Worm (Caenorhabditis elegans): ENCODE measurements around the gene C55C3.3.

DNA sequence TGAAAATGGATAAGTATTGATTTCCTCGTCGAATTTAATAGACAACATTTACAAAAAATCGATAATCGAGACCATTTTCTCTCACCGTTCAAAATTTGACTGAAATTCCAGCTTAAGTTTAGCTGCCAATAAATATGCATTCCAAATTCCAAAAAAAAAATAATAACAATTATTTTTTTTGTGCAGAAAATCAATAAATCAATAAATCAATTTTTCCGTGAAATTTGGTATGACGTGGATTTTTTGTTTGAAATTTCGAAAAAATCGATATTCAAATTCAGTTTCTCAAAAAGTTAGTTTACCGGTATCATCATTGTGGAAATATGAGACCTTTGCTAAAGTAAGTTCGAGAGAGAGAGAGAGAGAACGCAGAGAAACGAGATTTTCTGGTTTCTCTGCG lies at the start of gene C55C3.3:
- TF ChIP-seq unc-62 (GFP tag; optimal IDR thresholded peaks at IDR 0.05) = no peak
- no peak for TF ChIP-seq cebp-1 (GFP tag; IDR thresholded peaks at IDR 0.05)
- TF ChIP-seq cebp-1 (tag; optimal IDR thresholded peaks at IDR 0.05) = no peak
- TF ChIP-seq Y56A3A.18 (GFP tag; IDR thresholded peaks at IDR 0.05) = no peak
- no peak for TF ChIP-seq attf-5 (GFP tag; optimal IDR thresholded peaks at IDR 0.05)

Measured in whole organism, young adult.